Fruit fly (Drosophila melanogaster) whole organism, pupa: ENCODE results near the gene CG32483.

ENCODE experiments used
- CG10348 ChIP-seq: fragments of 200-800 bp; sonication (Bioruptor generic); IDR thresholded peaks from 2 replicates; pipeline ENCODE4 v1.3.6; 2022; ENCODE audit warnings: missing biosample characterization, missing genetic modification characterization
- CG12605 ChIP-seq: fragments of 200-800 bp; sonication (Bioruptor generic); IDR thresholded peaks from 2 replicates; pipeline ENCODE4 v1.3.6; 2022; ENCODE audit warnings: missing biosample characterization, missing genetic modification characterization
- CG14655 ChIP-seq: fragments of 200-800 bp; sonication (Bioruptor generic); optimal IDR thresholded peaks from 3 replicates; lab custom pipeline; 2017; ENCODE audit warnings: mild to moderate bottlenecking, missing biosample characterization, missing genetic modification reagents, missing genetic modification characterization
- CG15710 ChIP-seq: fragments of 200-800 bp; sonication (Bioruptor generic); optimal IDR thresholded peaks from 2 replicates; lab custom pipeline; 2018; ENCODE audit warnings: missing biosample characterization, mild to moderate bottlenecking, missing genetic modification characterization, moderate library complexity
- CG34367 ChIP-seq: fragments of 200-800 bp; sonication (Bioruptor generic); optimal IDR thresholded peaks from 2 replicates; lab custom pipeline; 2018; ENCODE audit warnings: missing biosample characterization, mild to moderate bottlenecking, missing genetic modification characterization
- CG4496 ChIP-seq: fragments of 200-800 bp; sonication (Bioruptor generic); IDR thresholded peaks from 3 replicates; pipeline ENCODE4 v1.3.6; 2022; ENCODE audit warnings: missing biosample characterization, missing genetic modification characterization
- CG8301 ChIP-seq: fragments of 200-800 bp; sonication (Bioruptor generic); optimal IDR thresholded peaks from 2 replicates; lab custom pipeline; 2018; ENCODE audit warnings: missing biosample characterization, mild to moderate bottlenecking, missing genetic modification characterization
- Ets98B ChIP-seq: fragments of 200-800 bp; sonication (Bioruptor generic); IDR thresholded peaks from 2 replicates; pipeline ENCODE4 v1.3.6; 2022; ENCODE audit warnings: missing biosample characterization, missing genetic modification characterization
- Pif1A ChIP-seq: fragments of 200-800 bp; sonication (Bioruptor generic); optimal IDR thresholded peaks from 3 replicates; lab custom pipeline; 2016; ENCODE audit warnings: missing biosample characterization, missing genetic modification characterization
- Pif1B ChIP-seq: fragments of 200-800 bp; sonication (Bioruptor generic); optimal IDR thresholded peaks from 3 replicates; lab custom pipeline; 2016; ENCODE audit warnings: missing biosample characterization, missing genetic modification characterization
- rn ChIP-seq: fragments of 200-800 bp; sonication (Bioruptor generic); IDR thresholded peaks from 2 replicates; pipeline ENCODE4 v1.3.6; 2022; ENCODE audit warnings: missing biosample characterization, missing genetic modification characterization

- no peak for TF ChIP-seq CG10348 (GFP tag; lab: Robert Waterston, UW)
- TF ChIP-seq CG15710 (tag; lab: Kevin White, UChicago): no peak
- no peak for TF ChIP-seq CG4496
- TF ChIP-seq CG8301: no peak
- no peak for TF ChIP-seq Pif1B (GFP tag; lab: Kevin White, UChicago)
- no peak for TF ChIP-seq Pif1A (GFP tag; lab: Kevin White, UChicago)
- no peak for TF ChIP-seq rn (GFP tag; lab: Robert Waterston, UW)
- TF ChIP-seq CG12605 (GFP tag; lab: Robert Waterston, UW): no peak
- TF ChIP-seq CG14655 (GFP tag; lab: Kevin White, UChicago): no peak
- TF ChIP-seq Ets98B (GFP tag; lab: Robert Waterston, UW): no peak
- no peak for TF ChIP-seq CG34367 (tag; lab: Kevin White, UChicago)
These were observed 46.8 kb upstream of the CG32483 start for dm6 chr3L:736542-737166.
